Worm (Caenorhabditis elegans): ENCODE measurements around the gene parg-1.

Gene parg-1

ce11 chrIV:8794895-8795665 lies 49.0 kb downstream of the parg-1 start (continued):
- TF ChIP-seq efl-1 (optimal IDR thresholded peaks at IDR 0.05) = peak in 1 of 2 experiments; percentile 43
- peak in 1 of 2 experiments; percentile 85 for TF ChIP-seq efl-1 (GFP tag; optimal IDR thresholded peaks at IDR 0.05 in 1 of 2)
- TF ChIP-seq pag-3 (tag; optimal IDR thresholded peaks at IDR 0.05; ENCODE audit: borderline replicate concordance, insufficient read depth) = no peak
- TF ChIP-seq ceh-82 (tag; optimal IDR thresholded peaks at IDR 0.05) = peak in 2 of 3 experiments; percentile 11 to 50
- peak; percentile 46 to 50 for TF ChIP-seq lin-35 (GFP tag; optimal IDR thresholded peaks at IDR 0.05)

- TF ChIP-seq egl-13 (tag; optimal IDR thresholded peaks at IDR 0.05) (no peak), fkh-10 (GFP tag; optimal IDR thresholded peaks at IDR 0.05) (peak; percentile 39), ceh-82 (tag; optimal IDR thresholded peaks at IDR 0.05) (peak in 1 of 3 experiments; percentile 9), lin-14 (GFP tag; optimal IDR thresholded peaks at IDR 0.05) (peak; percentile 62)
Measured at ce11 chrIV:8796246-8796645, 50.2 kb downstream of the parg-1 start.

DNA sequence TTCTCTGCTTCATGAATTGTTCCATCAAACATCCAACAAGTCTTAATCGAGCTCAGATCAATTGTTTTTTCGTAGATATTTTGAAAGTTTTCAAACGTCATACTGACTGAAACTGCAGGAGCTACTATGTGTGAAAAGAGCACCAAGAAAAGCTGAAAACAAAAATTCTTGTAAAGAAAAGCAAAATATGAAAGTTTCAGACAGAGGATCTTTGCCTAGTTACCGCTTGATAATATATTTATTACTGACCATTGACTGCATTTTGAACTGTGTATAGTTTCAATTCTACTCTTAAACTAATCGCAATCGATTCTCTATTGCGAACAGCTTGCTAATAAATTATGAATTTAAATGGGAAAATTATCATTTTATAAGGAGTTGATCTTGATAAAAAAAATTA lies 52.2 kb downstream of the parg-1 start, which contains the start of gene clec-182:
Gene clec-182 (minus strand): TSS at position 101 of the 400 bp plus-strand sequence.
- TF ChIP-seq C04F5.9 (tag; optimal IDR thresholded peaks at IDR 0.05) = no peak
- no peak for TF ChIP-seq nhr-237 (tag; optimal IDR thresholded peaks at IDR 0.05)
- TF ChIP-seq egl-13 (tag; optimal IDR thresholded peaks at IDR 0.05) = no peak
- no peak for TF ChIP-seq ceh-88 (GFP tag; IDR thresholded peaks at IDR 0.05)
- TF ChIP-seq hpl-2 (GFP tag; optimal IDR thresholded peaks at IDR 0.05) = no peak
- TF ChIP-seq hlh-17 (GFP tag; optimal IDR thresholded peaks at IDR 0.05; ENCODE audit: borderline replicate concordance) = no peak
- no peak for TF ChIP-seq zip-4 (GFP tag; optimal IDR thresholded peaks at IDR 0.05)
- TF ChIP-seq lin-14 (GFP tag; optimal IDR thresholded peaks at IDR 0.05) = no peak
- TF ChIP-seq sup-37 (GFP tag; optimal IDR thresholded peaks at IDR 0.05) = no peak
- no peak for TF ChIP-seq efl-1 (optimal IDR thresholded peaks at IDR 0.05)
- TF ChIP-seq efl-1 (GFP tag; optimal IDR thresholded peaks at IDR 0.05 in 1 of 2) = no peak
- TF ChIP-seq ceh-8 (GFP tag; optimal IDR thresholded peaks at IDR 0.05) = no peak
- no peak for TF ChIP-seq dpl-1 (GFP tag; optimal IDR thresholded peaks at IDR 0.05)
- TF ChIP-seq elt-3 (tag; optimal IDR thresholded peaks at IDR 0.05) = no peak
- TF ChIP-seq tbx-2 (tag; optimal IDR thresholded peaks at IDR 0.05) = no peak
- TF ChIP-seq lin-13 (GFP tag; optimal IDR thresholded peaks at IDR 0.05) = no peak
- no peak for TF ChIP-seq nhr-47 (tag; optimal IDR thresholded peaks at IDR 0.05)
- TF ChIP-seq ztf-11 (tag; optimal IDR thresholded peaks at IDR 0.05) = no peak
- no peak for TF ChIP-seq nhr-19 (GFP tag; conservative IDR thresholded peaks at IDR 0.05)
- TF ChIP-seq sptf-1 (tag; optimal IDR thresholded peaks at IDR 0.05) = no peak
- no peak for TF ChIP-seq nhr-84 (tag; optimal IDR thresholded peaks at IDR 0.05)

Measured in whole organism, L1 larva.